Fruit fly (Drosophila melanogaster) whole organism, embryonic: ENCODE results near the gene Ufsp2.

Experiments used
- Bdp1 ChIP-seq: fragments of 200-800 bp; sonication (Bioruptor generic); optimal IDR thresholded peaks from 3 replicates; lab custom pipeline; 2016; ENCODE audit warnings: missing biosample characterization, missing genetic modification characterization
- CG10462 ChIP-seq: fragments of 200-800 bp; sonication (Bioruptor generic); optimal IDR thresholded peaks from 2 replicates; lab custom pipeline; 2016; ENCODE audit warnings: missing biosample characterization, missing genetic modification characterization
- CG17568 ChIP-seq: fragments of 200-800 bp; sonication (Bioruptor generic); optimal IDR thresholded peaks from 2 replicates; lab custom pipeline; 2018; ENCODE audit warnings: missing biosample characterization, mild to moderate bottlenecking, missing genetic modification characterization, moderate library complexity
- CG2129 ChIP-seq: fragments of 200-800 bp; sonication (Bioruptor generic); IDR thresholded peaks from 2 replicates; pipeline ENCODE4 v1.3.6; 2022; ENCODE audit warnings: missing biosample characterization, missing genetic modification characterization; ENCODE audit not compliant: partially characterized antibody
- CG2889 ChIP-seq: fragments of 200-800 bp; sonication (Bioruptor generic); IDR thresholded peaks from 3 replicates; pipeline ENCODE4 v1.3.6; 2022; ENCODE audit warnings: missing biosample characterization, missing genetic modification characterization
- CG3407 ChIP-seq: fragments of 200-800 bp; sonication (Bioruptor generic); optimal IDR thresholded peaks from 2 replicates; lab custom pipeline; 2018; ENCODE audit warnings: missing biosample characterization, mild to moderate bottlenecking, missing genetic modification characterization
- CG4730 ChIP-seq: fragments of 200-800 bp; sonication (Bioruptor generic); IDR thresholded peaks from 2 replicates; pipeline ENCODE4 v1.3.6; 2022; ENCODE audit warnings: missing biosample characterization, missing genetic modification characterization
- CG7987 ChIP-seq: fragments of 200-800 bp; sonication (Bioruptor generic); optimal IDR thresholded peaks from 2 replicates; lab custom pipeline; 2018; ENCODE audit warnings: missing biosample characterization, mild to moderate bottlenecking, missing genetic modification characterization, moderate library complexity
- CG8281 ChIP-seq: fragments of 200-800 bp; sonication (Bioruptor generic); optimal IDR thresholded peaks from 2 replicates; lab custom pipeline; 2018; ENCODE audit warnings: missing biosample characterization, mild to moderate bottlenecking, missing genetic modification characterization, moderate library complexity
- CG8944 ChIP-seq: fragments of 200-800 bp; sonication (Bioruptor generic); optimal IDR thresholded peaks from 3 replicates; lab custom pipeline; 2016; ENCODE audit warnings: missing biosample characterization, missing genetic modification characterization
- CG9437 ChIP-seq: fragments of 200-800 bp; sonication (Bioruptor generic); optimal IDR thresholded peaks from 2 replicates; lab custom pipeline; 2018; ENCODE audit warnings: missing biosample characterization, mild to moderate bottlenecking, missing genetic modification characterization
- D19A ChIP-seq: fragments of 200-800 bp; optimal IDR thresholded peaks from 3 replicates; lab custom pipeline; 2019; ENCODE audit warnings: missing biosample characterization, mild to moderate bottlenecking, missing genetic modification characterization, moderate library complexity
- Deaf1 ChIP-seq: fragments of 200-800 bp; optimal IDR thresholded peaks from 3 replicates; lab custom pipeline; 2019; ENCODE audit warnings: missing biosample characterization, mild to moderate bottlenecking, missing genetic modification characterization, moderate library complexity
- Fer3 ChIP-seq: fragments of 200-800 bp; sonication (Bioruptor generic); optimal IDR thresholded peaks from 2 replicates; lab custom pipeline; 2018; ENCODE audit warnings: missing biosample characterization, mild to moderate bottlenecking, missing genetic modification characterization, moderate library complexity
- MBD-R2 ChIP-seq: fragments of 200-800 bp; sonication (Bioruptor generic); IDR thresholded peaks from 2 replicates; pipeline ENCODE4 v1.3.6; 2022; ENCODE audit warnings: missing biosample characterization, missing genetic modification characterization
- Med ChIP-seq: fragments of 200-800 bp; sonication (Bioruptor generic); peaks from one replicate; lab custom pipeline; 2016; ENCODE audit warnings: missing biosample characterization, missing genetic modification characterization, mild to moderate bottlenecking, inconsistent platforms, moderate library complexity
- Mes4 ChIP-seq: fragments of 200-800 bp; sonication (Bioruptor generic); optimal IDR thresholded peaks from 2 replicates; lab custom pipeline; 2016; ENCODE audit warnings: missing biosample characterization, missing genetic modification characterization
- Mrtf ChIP-seq: fragments of 200-800 bp; sonication (Bioruptor generic); IDR thresholded peaks from 3 replicates; pipeline ENCODE4 v1.3.6; 2022; ENCODE audit warnings: missing biosample characterization, missing genetic modification characterization
- NC2α ChIP-seq: fragments of 200-800 bp; sonication (Bioruptor generic); optimal IDR thresholded peaks from 2 replicates; lab custom pipeline; 2016; ENCODE audit warnings: missing biosample characterization, missing genetic modification characterization
- Optix ChIP-seq: fragments of 200-800 bp; sonication (Bioruptor generic); IDR thresholded peaks from 3 replicates; pipeline ENCODE4 v1.3.6; 2022; ENCODE audit warnings: missing biosample characterization, missing genetic modification characterization
- Pdp1 ChIP-seq, 2 experiments: fragments of 200-800 bp; sonication (Bioruptor generic); optimal IDR thresholded peaks; 3 replicates each; lab custom pipeline; 2016; ENCODE audit warnings: missing biosample characterization in 2 of 2, missing genetic modification characterization in 2 of 2, mild to moderate bottlenecking in 1 of 2, moderate library complexity in 1 of 2
- Spps ChIP-seq: fragments of 200-800 bp; sonication (Bioruptor generic); optimal IDR thresholded peaks from 2 replicates; lab custom pipeline; 2018; ENCODE audit warnings: missing biosample characterization, mild to moderate bottlenecking, missing genetic modification characterization
- ab ChIP-seq: fragments of 200-800 bp; sonication (Bioruptor generic); optimal IDR thresholded peaks from 2 replicates; lab custom pipeline; 2016; ENCODE audit warnings: missing biosample characterization, missing genetic modification characterization
- ara ChIP-seq: fragments of 200-800 bp; sonication (Bioruptor generic); IDR thresholded peaks from 2 replicates; pipeline ENCODE4 v1.3.6; 2022; ENCODE audit warnings: missing biosample characterization, missing genetic modification characterization
- bcd ChIP-seq: fragments of 200-800 bp; sonication (Bioruptor generic); optimal IDR thresholded peaks from 2 replicates; lab custom pipeline; 2017; ENCODE audit warnings: missing biosample characterization, mild to moderate bottlenecking, missing genetic modification characterization
- bsh ChIP-seq, 2 experiments: fragments of 200-800 bp; sonication (Bioruptor generic); optimal IDR thresholded peaks; 2 replicates each; lab custom pipeline; 2017 to 2018; ENCODE audit warnings: mild to moderate bottlenecking in 2 of 2, missing biosample characterization in 2 of 2, missing genetic modification characterization in 2 of 2, moderate library complexity in 1 of 2
- danr ChIP-seq: fragments of 200-800 bp; sonication (Bioruptor generic); IDR thresholded peaks from 2 replicates; pipeline ENCODE4 v1.3.6; 2022; ENCODE audit warnings: missing biosample characterization, missing genetic modification characterization
- dpn ChIP-seq, 2 experiments: fragments of 200-800 bp; sonication (Bioruptor generic); optimal IDR thresholded peaks; 3 replicates each; lab custom pipeline; 2016; ENCODE audit warnings: missing biosample characterization in 2 of 2, missing genetic modification characterization in 2 of 2
- fd102C ChIP-seq: fragments of 200-800 bp; sonication (Bioruptor generic); optimal IDR thresholded peaks from 2 replicates; lab custom pipeline; 2018; ENCODE audit warnings: missing biosample characterization, mild to moderate bottlenecking, missing genetic modification characterization, moderate library complexity
- gcm2 ChIP-seq: fragments of 200-800 bp; sonication (Bioruptor generic); optimal IDR thresholded peaks from 2 replicates; lab custom pipeline; 2016; ENCODE audit warnings: missing biosample characterization, missing genetic modification characterization
- hkb ChIP-seq, 2 experiments: fragments of 200-800 bp in 1 of 2; fragments of >200 bp in 1 of 2; sonication (Bioruptor generic) in 1 of 2; IDR thresholded peaks in 1 of 2; optimal IDR thresholded peaks in 1 of 2; 2 replicates each; pipeline versions ENCODE4 v1.3.6 to Lab custom; 2017 to 2022; ENCODE audit warnings: missing biosample characterization in 1 of 2, missing genetic modification characterization in 1 of 2
- jumu ChIP-seq: fragments of 200-800 bp; sonication (Bioruptor generic); optimal IDR thresholded peaks from 3 replicates; lab custom pipeline; 2016; ENCODE audit warnings: missing biosample characterization, missing genetic modification characterization
- lab ChIP-seq: fragments of 200-800 bp; sonication (Bioruptor generic); optimal IDR thresholded peaks from 3 replicates; lab custom pipeline; 2017; ENCODE audit warnings: missing biosample characterization, missing genetic modification characterization, mild to moderate bottlenecking, moderate library complexity, missing genetic modification reagents
- lbe ChIP-seq: fragments of 200-800 bp; sonication (Bioruptor generic); optimal IDR thresholded peaks from 2 replicates; lab custom pipeline; 2016; ENCODE audit warnings: missing biosample characterization, mild to moderate bottlenecking, missing genetic modification characterization
- p53 ChIP-seq: fragments of 200-800 bp; sonication (Bioruptor generic); optimal IDR thresholded peaks from 2 replicates; lab custom pipeline; 2016; ENCODE audit warnings: missing biosample characterization, missing genetic modification characterization
- pb ChIP-seq: fragments of 200-800 bp; sonication (Bioruptor generic); optimal IDR thresholded peaks from 3 replicates; lab custom pipeline; 2016; ENCODE audit warnings: missing biosample characterization, missing genetic modification characterization
- pho ChIP-seq: fragments of 200-800 bp; sonication (Bioruptor generic); optimal IDR thresholded peaks from 2 replicates; lab custom pipeline; 2016; ENCODE audit warnings: missing biosample characterization, missing genetic modification characterization
- pita ChIP-seq: fragments of 200-800 bp; sonication (Bioruptor generic); optimal IDR thresholded peaks from 2 replicates; lab custom pipeline; 2017; ENCODE audit warnings: missing biosample characterization, mild to moderate bottlenecking, missing genetic modification characterization
- prd ChIP-seq, 3 experiments: fragments of >200 bp in 2 of 3; fragments of 200-800 bp in 1 of 3; sonication (Bioruptor generic) in 1 of 3; optimal IDR thresholded peaks in 2 of 3; IDR thresholded peaks in 1 of 3; 2 replicates in 2 of 3; 3 replicates in 1 of 3; pipeline versions ENCODE4 v1.3.6 to Lab custom; 2017 to 2022; ENCODE audit warnings: missing biosample characterization in 1 of 3, missing genetic modification characterization in 1 of 3
- pum ChIP-seq: fragments of 200-800 bp; sonication (Bioruptor generic); optimal IDR thresholded peaks from 2 replicates; lab custom pipeline; 2016; ENCODE audit warnings: missing biosample characterization, missing genetic modification characterization
- sc ChIP-seq, 3 experiments: fragments of >200 bp in 2 of 3; fragments of 200-800 bp in 1 of 3; sonication (Bioruptor generic) in 1 of 3; optimal IDR thresholded peaks; 2 replicates in 2 of 3; 3 replicates in 1 of 3; lab custom pipeline; 2017; ENCODE audit warnings: mild to moderate bottlenecking in 1 of 3, missing biosample characterization in 1 of 3, missing genetic modification characterization in 1 of 3, missing genetic modification reagents in 1 of 3
- sens-2 ChIP-seq: fragments of 200-800 bp; sonication (Bioruptor generic); IDR thresholded peaks from 2 replicates; pipeline ENCODE4 v1.3.6; 2022; ENCODE audit warnings: missing biosample characterization, missing genetic modification characterization
- trh ChIP-seq: fragments of 200-800 bp; sonication (Bioruptor generic); optimal IDR thresholded peaks from 2 replicates; lab custom pipeline; 2016; ENCODE audit warnings: missing biosample characterization, missing genetic modification characterization
- twi ChIP-seq: fragments of 200-800 bp; optimal IDR thresholded peaks from 2 replicates; lab custom pipeline; 2019; ENCODE audit warnings: missing biosample characterization, mild to moderate bottlenecking, missing genetic modification characterization, moderate library complexity
- unpg ChIP-seq: fragments of 200-800 bp; sonication (Bioruptor generic); optimal IDR thresholded peaks from 3 replicates; lab custom pipeline; 2018; ENCODE audit warnings: missing biosample characterization, mild to moderate bottlenecking, missing genetic modification characterization, moderate library complexity
- wdn ChIP-seq: fragments of 200-800 bp; sonication (Bioruptor generic); IDR thresholded peaks from 2 replicates; pipeline ENCODE4 v1.3.6; 2022; ENCODE audit warnings: missing biosample characterization, missing genetic modification characterization
- zfh2 ChIP-seq: fragments of 200-800 bp; sonication (Bioruptor generic); optimal IDR thresholded peaks from 2 replicates; lab custom pipeline; 2016; ENCODE audit warnings: missing biosample characterization, missing genetic modification characterization

The Ufsp2 gene

dm6 chr3L:15534274-15535227 is 41.8 kb upstream of the Ufsp2 start (continued):
- TF ChIP-seq Mrtf (GFP tag; lab: Robert Waterston, UW): no peak
- TF ChIP-seq p53 (GFP tag; lab: Kevin White, UChicago): peak; percentile 16
- peak; percentile 13 for TF ChIP-seq Fer3
- peak; percentile 59 for TF ChIP-seq pum (GFP tag; lab: Kevin White, UChicago)
- TF ChIP-seq dpn (GFP tag; optimal IDR thresholded peaks at IDR 0.05; lab: Kevin White, UChicago): peak; percentile 59 to 66
- no peak for TF ChIP-seq ab (GFP tag; lab: Kevin White, UChicago)
- TF ChIP-seq lbe (GFP tag; lab: Kevin White, UChicago): no peak
- no peak for TF ChIP-seq CG2129 (GFP tag; lab: Robert Waterston, UW)
- TF ChIP-seq D19A (tag; lab: Kevin White, UChicago): peak; percentile 39
- peak; percentile 17 to 40 for TF ChIP-seq bsh (GFP tag; optimal IDR thresholded peaks at IDR 0.05; lab: Kevin White, UChicago)
- no peak for TF ChIP-seq CG8281 (tag; lab: Kevin White, UChicago)
- TF ChIP-seq sens-2 (GFP tag; lab: Robert Waterston, UW): no peak
- peak; percentile 83 for TF ChIP-seq CG9437 (GFP tag; lab: Kevin White, UChicago)
- peak; percentile 34 for TF ChIP-seq unpg
- TF ChIP-seq CG2889 (GFP tag; lab: Robert Waterston, UW): no peak
- peak; percentile 20 for TF ChIP-seq lab (GFP tag; lab: Kevin White, UChicago)
- TF ChIP-seq pho (GFP tag; lab: Kevin White, UChicago): peak; percentile 73
- TF ChIP-seq Optix: no peak
- TF ChIP-seq pb: no peak
- peak; percentile 59 for TF ChIP-seq zfh2 (GFP tag; lab: Kevin White, UChicago)
- no peak for TF ChIP-seq trh (GFP tag; lab: Kevin White, UChicago)
- no peak for TF ChIP-seq pita (GFP tag; lab: Kevin White, UChicago)
- TF ChIP-seq gcm2: no peak
- peak; percentile 32 for TF ChIP-seq Deaf1 (tag; lab: Kevin White, UChicago)
- TF ChIP-seq MBD-R2 (GFP tag; lab: Robert Waterston, UW): no peak
- peak; percentile 1 for TF ChIP-seq Bdp1 (GFP tag; lab: Kevin White, UChicago)
- no peak for TF ChIP-seq fd102C (GFP tag; lab: Kevin White, UChicago)
- no peak for TF ChIP-seq sc (optimal IDR thresholded peaks at IDR 0.05; lab: Kevin White, UChicago)
- TF ChIP-seq sc (GFP tag; optimal IDR thresholded peaks at IDR 0.05; lab: Kevin White, UChicago): peak; percentile 39
- no peak for TF ChIP-seq CG4730 (GFP tag; lab: Robert Waterston, UW)
- no peak for TF ChIP-seq Spps (tag; lab: Kevin White, UChicago)
- peak; percentile 49 for TF ChIP-seq CG10462 (GFP tag; lab: Kevin White, UChicago)
- TF ChIP-seq NC2α (GFP tag; lab: Kevin White, UChicago): no peak
- peak; percentile 38 for TF ChIP-seq CG3407 (GFP tag; lab: Kevin White, UChicago)
- TF ChIP-seq ara (GFP tag; lab: Robert Waterston, UW): peak; percentile 36; the same call in 1 of the 2 replicates
- TF ChIP-seq CG17568 (GFP tag; lab: Kevin White, UChicago): no peak
- no peak for TF ChIP-seq CG7987 (GFP tag; lab: Kevin White, UChicago)
- TF ChIP-seq danr (GFP tag; lab: Robert Waterston, UW): no peak
- no peak for TF ChIP-seq hkb (optimal IDR thresholded peaks at IDR 0.05; lab: Kevin White, UChicago)
- TF ChIP-seq hkb (GFP tag; IDR thresholded peaks at IDR 0.05; lab: Robert Waterston, UW): 0 out of 2 replicates have a peak, but pooled peaks have one; percentile 35
- TF ChIP-seq CG8944 (GFP tag; lab: Kevin White, UChicago): peak; percentile 59
- no peak for TF ChIP-seq prd (optimal IDR thresholded peaks at IDR 0.05; lab: Kevin White, UChicago)
- TF ChIP-seq prd (GFP tag; IDR thresholded peaks at IDR 0.05; lab: Robert Waterston, UW): peak; percentile 58
- peak; percentile 46 for TF ChIP-seq Mes4 (GFP tag; lab: Kevin White, UChicago)
- peak; percentile 89 for TF ChIP-seq Med (GFP tag; lab: Kevin White, UChicago)
- peak; percentile 5 to 71 for TF ChIP-seq Pdp1 (GFP tag; optimal IDR thresholded peaks at IDR 0.05; lab: Kevin White, UChicago)
- TF ChIP-seq jumu: peak; percentile 49
- TF ChIP-seq wdn (GFP tag; lab: Robert Waterston, UW): no peak
- TF ChIP-seq bcd: peak; percentile 72
- peak; percentile 30 for TF ChIP-seq twi (tag; lab: Kevin White, UChicago)
